Fruit fly (Drosophila melanogaster) whole organism, embryonic: ENCODE data around the gene CG2129.

Experiments
- Ada2b ChIP-seq: fragments of 200-800 bp; sonication (Bioruptor generic); IDR thresholded peaks from 2 replicates; pipeline ENCODE4 v1.3.6; 2022; ENCODE audit warnings: missing biosample characterization, missing genetic modification characterization
- CG10979 ChIP-seq: fragments of 200-800 bp; sonication (Bioruptor generic); optimal IDR thresholded peaks from 2 replicates; lab custom pipeline; 2018; ENCODE audit warnings: missing biosample characterization, mild to moderate bottlenecking, missing genetic modification characterization, moderate library complexity
- CG11456 ChIP-seq: fragments of 200-800 bp; sonication (Bioruptor generic); IDR thresholded peaks from 3 replicates; pipeline ENCODE4 v1.3.6; 2022; ENCODE audit warnings: missing biosample characterization, missing genetic modification characterization
- CG11695 ChIP-seq: fragments of 200-800 bp; sonication (Bioruptor generic); IDR thresholded peaks from 3 replicates; pipeline ENCODE4 v1.3.6; 2022; ENCODE audit warnings: missing biosample characterization, missing genetic modification characterization
- CG13424 ChIP-seq: fragments of 200-800 bp; sonication (Bioruptor generic); optimal IDR thresholded peaks from 2 replicates; lab custom pipeline; 2019; ENCODE audit warnings: missing biosample characterization, mild to moderate bottlenecking, missing genetic modification characterization, moderate library complexity
- CG14050 ChIP-seq: fragments of 200-800 bp; sonication (Bioruptor generic); IDR thresholded peaks from 3 replicates; pipeline ENCODE4 v1.3.6; 2022; ENCODE audit warnings: missing biosample characterization, missing genetic modification characterization
- CG16813 ChIP-seq: fragments of 200-800 bp; sonication (Bioruptor generic); IDR thresholded peaks from 3 replicates; pipeline ENCODE4 v1.3.6; 2022; ENCODE audit warnings: missing biosample characterization, missing genetic modification characterization; ENCODE audit not compliant: partially characterized antibody
- CG18599 ChIP-seq: fragments of 200-800 bp; sonication (Bioruptor generic); optimal IDR thresholded peaks from 3 replicates; lab custom pipeline; 2017; ENCODE audit warnings: missing biosample characterization, missing genetic modification characterization, mild to moderate bottlenecking, moderate library complexity, missing genetic modification reagents
- CG32767 ChIP-seq: fragments of 200-800 bp; sonication (Bioruptor generic); IDR thresholded peaks from 2 replicates; pipeline ENCODE4 v1.3.6; 2022; ENCODE audit warnings: missing biosample characterization, missing genetic modification characterization
- CG3407 ChIP-seq: fragments of 200-800 bp; sonication (Bioruptor generic); optimal IDR thresholded peaks from 2 replicates; lab custom pipeline; 2018; ENCODE audit warnings: missing biosample characterization, mild to moderate bottlenecking, missing genetic modification characterization
- CG34422 ChIP-seq: fragments of 200-800 bp; sonication (Bioruptor generic); IDR thresholded peaks from 3 replicates; pipeline ENCODE4 v1.3.6; 2022; ENCODE audit warnings: missing biosample characterization, missing genetic modification characterization
- CG3847 ChIP-seq: fragments of 200-800 bp; sonication (Bioruptor generic); IDR thresholded peaks from 2 replicates; pipeline ENCODE4 v1.3.6; 2022; ENCODE audit warnings: missing biosample characterization, missing genetic modification characterization
- CG43689 ChIP-seq: fragments of 200-800 bp; sonication (Bioruptor generic); IDR thresholded peaks from 2 replicates; pipeline ENCODE4 v1.3.6; 2022; ENCODE audit warnings: missing biosample characterization, missing genetic modification characterization
- CG4404 ChIP-seq: fragments of 200-800 bp; sonication (Bioruptor generic); IDR thresholded peaks from 2 replicates; pipeline ENCODE4 v1.3.6; 2022; ENCODE audit warnings: missing biosample characterization, missing genetic modification characterization
- CG4854 ChIP-seq: fragments of 200-800 bp; sonication (Bioruptor generic); optimal IDR thresholded peaks from 2 replicates; lab custom pipeline; 2016; ENCODE audit warnings: missing biosample characterization, missing genetic modification characterization, inconsistent platforms
- CG9876 ChIP-seq: fragments of 200-800 bp; sonication (Bioruptor generic); optimal IDR thresholded peaks from 2 replicates; lab custom pipeline; 2016; ENCODE audit warnings: missing biosample characterization, missing genetic modification characterization
- CHES-1-like ChIP-seq: fragments of 200-800 bp; sonication (Bioruptor generic); optimal IDR thresholded peaks from 2 replicates; lab custom pipeline; 2016; ENCODE audit warnings: missing biosample characterization, missing genetic modification characterization
- Camta ChIP-seq: fragments of 200-800 bp; sonication (Bioruptor generic); optimal IDR thresholded peaks from 2 replicates; lab custom pipeline; 2016; ENCODE audit warnings: missing biosample characterization, missing genetic modification characterization
- Chrac-16 ChIP-seq: fragments of 200-800 bp; sonication (Bioruptor generic); optimal IDR thresholded peaks from 3 replicates; lab custom pipeline; 2016; ENCODE audit warnings: missing biosample characterization, missing genetic modification characterization
- Dbx ChIP-seq: fragments of 200-800 bp; sonication (Bioruptor generic); IDR thresholded peaks from 3 replicates; pipeline ENCODE4 v1.3.6; 2022; ENCODE audit warnings: missing biosample characterization, missing genetic modification characterization
- Drgx ChIP-seq: fragments of 200-800 bp; sonication (Bioruptor generic); IDR thresholded peaks from 2 replicates; pipeline ENCODE4 v1.3.6; 2022; ENCODE audit warnings: missing biosample characterization, missing genetic modification characterization
- HHEX ChIP-seq: fragments of 200-800 bp; sonication (Bioruptor generic); optimal IDR thresholded peaks from 3 replicates; lab custom pipeline; 2017; ENCODE audit warnings: missing biosample characterization, mild to moderate bottlenecking, missing genetic modification characterization, missing genetic modification reagents
- HLH54F ChIP-seq: fragments of 200-800 bp; sonication (Bioruptor generic); optimal IDR thresholded peaks from 3 replicates; lab custom pipeline; 2016; ENCODE audit warnings: missing biosample characterization, missing genetic modification characterization
- Kr ChIP-seq: fragments of 200-800 bp; sonication (Bioruptor generic); optimal IDR thresholded peaks from 2 replicates; lab custom pipeline; 2017; ENCODE audit warnings: missing biosample characterization, mild to moderate bottlenecking, missing genetic modification characterization
- MTF-1 ChIP-seq: fragments of 200-800 bp; sonication (Bioruptor generic); optimal IDR thresholded peaks from 2 replicates; lab custom pipeline; 2018; ENCODE audit warnings: missing biosample characterization, mild to moderate bottlenecking, missing genetic modification characterization, borderline replicate concordance
- Mes4 ChIP-seq: fragments of 200-800 bp; sonication (Bioruptor generic); optimal IDR thresholded peaks from 2 replicates; lab custom pipeline; 2016; ENCODE audit warnings: missing biosample characterization, missing genetic modification characterization
- PHDP ChIP-seq: fragments of 200-800 bp; sonication (Bioruptor generic); optimal IDR thresholded peaks from 3 replicates; lab custom pipeline; 2018; ENCODE audit warnings: missing biosample characterization, mild to moderate bottlenecking, missing genetic modification characterization, moderate library complexity
- Pdp1 ChIP-seq, 2 experiments: fragments of 200-800 bp; sonication (Bioruptor generic); optimal IDR thresholded peaks; 3 replicates each; lab custom pipeline; 2016; ENCODE audit warnings: missing biosample characterization in 2 of 2, missing genetic modification characterization in 2 of 2, mild to moderate bottlenecking in 1 of 2, moderate library complexity in 1 of 2
- Poxn ChIP-seq: fragments of 200-800 bp; sonication (Bioruptor generic); IDR thresholded peaks from 2 replicates; pipeline ENCODE4 v1.3.6; 2022; ENCODE audit warnings: missing biosample characterization, missing genetic modification characterization
- Sin3A ChIP-seq: fragments of >200 bp; optimal IDR thresholded peaks from 2 replicates; lab custom pipeline; 2018
- Ssrp ChIP-seq: fragments of 200-800 bp; sonication (Bioruptor generic); optimal IDR thresholded peaks from 2 replicates; lab custom pipeline; 2018; ENCODE audit warnings: missing biosample characterization, mild to moderate bottlenecking, missing genetic modification characterization, moderate library complexity
- caup ChIP-seq: fragments of 200-800 bp; sonication (Bioruptor generic); optimal IDR thresholded peaks from 3 replicates; lab custom pipeline; 2017; ENCODE audit warnings: missing biosample characterization, mild to moderate bottlenecking, missing genetic modification characterization, moderate library complexity; ENCODE audit not compliant: severe bottlenecking
- chinmo ChIP-seq: fragments of 200-800 bp; sonication (Bioruptor generic); IDR thresholded peaks from 4 replicates; pipeline ENCODE4 v1.3.6; 2022; ENCODE audit warnings: missing biosample characterization, missing genetic modification characterization; ENCODE audit not compliant: partially characterized antibody
- ci ChIP-seq: fragments of 200-800 bp; sonication (Bioruptor generic); IDR thresholded peaks from 3 replicates; pipeline ENCODE4 v1.3.6; 2022; ENCODE audit warnings: missing biosample characterization, missing genetic modification characterization
- dmrt11E ChIP-seq: fragments of 200-800 bp; sonication (Bioruptor generic); optimal IDR thresholded peaks from 3 replicates; lab custom pipeline; 2018; ENCODE audit warnings: missing biosample characterization, mild to moderate bottlenecking, missing genetic modification characterization, moderate library complexity
- emc ChIP-seq: fragments of 200-800 bp; sonication (Bioruptor generic); optimal IDR thresholded peaks from 2 replicates; lab custom pipeline; 2016; ENCODE audit warnings: missing biosample characterization, missing genetic modification characterization
- ewg ChIP-seq: fragments of 200-800 bp; sonication (Bioruptor generic); optimal IDR thresholded peaks from 3 replicates; lab custom pipeline; 2017; ENCODE audit warnings: mild to moderate bottlenecking, missing biosample characterization, missing genetic modification reagents, missing genetic modification characterization
- gem ChIP-seq: fragments of 200-800 bp; sonication (Bioruptor generic); optimal IDR thresholded peaks from 2 replicates; lab custom pipeline; 2019; ENCODE audit warnings: missing biosample characterization, mild to moderate bottlenecking, missing genetic modification characterization, moderate library complexity
- ken ChIP-seq: fragments of 200-800 bp; sonication (Bioruptor generic); IDR thresholded peaks from 3 replicates; pipeline ENCODE4 v1.3.6; 2022; ENCODE audit warnings: missing biosample characterization, missing genetic modification characterization
- lbe ChIP-seq: fragments of 200-800 bp; sonication (Bioruptor generic); optimal IDR thresholded peaks from 2 replicates; lab custom pipeline; 2016; ENCODE audit warnings: missing biosample characterization, mild to moderate bottlenecking, missing genetic modification characterization
- mld ChIP-seq: fragments of 200-800 bp; sonication (Bioruptor generic); IDR thresholded peaks from 3 replicates; pipeline ENCODE4 v1.3.6; 2022; ENCODE audit warnings: missing biosample characterization, missing genetic modification characterization; ENCODE audit not compliant: partially characterized antibody
- nau ChIP-seq: fragments of 200-800 bp; sonication (Bioruptor generic); optimal IDR thresholded peaks from 3 replicates; lab custom pipeline; 2017; ENCODE audit warnings: missing biosample characterization, mild to moderate bottlenecking, missing genetic modification characterization, missing genetic modification reagents
- nerfin-2 ChIP-seq: fragments of 200-800 bp; sonication (Bioruptor generic); IDR thresholded peaks from 2 replicates; pipeline ENCODE4 v1.3.6; 2022; ENCODE audit warnings: missing biosample characterization, missing genetic modification characterization; ENCODE audit not compliant: partially characterized antibody
- pum ChIP-seq: fragments of 200-800 bp; sonication (Bioruptor generic); optimal IDR thresholded peaks from 2 replicates; lab custom pipeline; 2016; ENCODE audit warnings: missing biosample characterization, missing genetic modification characterization
- row ChIP-seq: fragments of 200-800 bp; sonication (Bioruptor generic); IDR thresholded peaks from 3 replicates; pipeline ENCODE4 v1.3.6; 2022; ENCODE audit warnings: missing biosample characterization, missing genetic modification characterization
- sim ChIP-seq: fragments of 200-800 bp; sonication (Bioruptor generic); IDR thresholded peaks from 2 replicates; pipeline ENCODE4 v1.3.6; 2022; ENCODE audit warnings: missing biosample characterization, missing genetic modification characterization
- sob ChIP-seq: fragments of 200-800 bp; sonication (Bioruptor generic); IDR thresholded peaks from 2 replicates; pipeline ENCODE4 v1.3.6; 2022; ENCODE audit warnings: missing biosample characterization, missing genetic modification characterization
- sug ChIP-seq: fragments of 200-800 bp; optimal IDR thresholded peaks from 2 replicates; lab custom pipeline; 2019; ENCODE audit warnings: missing biosample characterization, mild to moderate bottlenecking, missing genetic modification characterization, moderate library complexity
- unpg ChIP-seq: fragments of 200-800 bp; sonication (Bioruptor generic); optimal IDR thresholded peaks from 3 replicates; lab custom pipeline; 2018; ENCODE audit warnings: missing biosample characterization, mild to moderate bottlenecking, missing genetic modification characterization, moderate library complexity

CG2129 gene

DNA sequence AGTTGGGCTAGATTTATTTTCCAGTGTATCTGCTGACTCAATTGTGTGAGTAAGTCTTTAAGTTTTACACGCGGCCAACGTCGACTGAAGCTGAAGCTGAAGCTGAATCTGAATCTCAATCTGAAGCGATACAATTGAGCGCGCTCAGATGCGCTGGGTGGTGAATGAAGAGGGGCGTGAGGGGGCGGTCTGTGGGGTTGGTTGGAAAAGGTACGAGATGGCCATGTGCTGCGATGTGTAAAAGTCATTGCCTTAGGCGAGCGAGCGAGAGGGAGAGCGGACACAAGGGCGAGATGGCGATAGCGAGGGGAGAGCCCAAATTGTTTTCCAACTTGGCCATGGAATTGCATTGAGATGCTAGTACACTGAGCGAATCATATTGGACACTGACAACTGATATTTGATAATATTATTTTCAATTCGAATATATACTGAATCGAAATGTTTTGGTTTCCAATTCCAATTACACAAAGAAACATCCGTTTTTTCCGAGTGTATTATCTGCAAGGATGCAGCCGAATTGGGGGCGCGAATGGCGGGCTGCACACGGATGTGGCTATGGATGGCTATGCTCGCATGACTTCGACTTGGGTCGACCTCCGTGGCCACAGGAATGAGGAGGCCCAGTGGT lies 51.1 kb downstream of the CG2129 start (continued):
- TF ChIP-seq CG32767 (GFP tag; lab: Robert Waterston, UW), result peak; percentile 48; the same call in 1 of the 2 replicates
- peak; percentile 53; the same call in 1 of the 2 replicates for TF ChIP-seq CG43689
- peak; percentile 43 for TF ChIP-seq row
- peak; percentile 77 for TF ChIP-seq ci (GFP tag; lab: Robert Waterston, UW)
- peak; percentile 32 for TF ChIP-seq lbe
- no peak for TF ChIP-seq CG3847 (GFP tag; lab: Robert Waterston, UW)
- TF ChIP-seq CG4404 (GFP tag; lab: Robert Waterston, UW), result no peak
- TF ChIP-seq dmrt11E (tag; lab: Kevin White, UChicago), result peak; percentile 43
- TF ChIP-seq sug (tag; lab: Kevin White, UChicago), result no peak
- no peak for TF ChIP-seq nerfin-2
- TF ChIP-seq caup (GFP tag; lab: Kevin White, UChicago), result no peak
- TF ChIP-seq chinmo, result peak; percentile 95
- no peak for TF ChIP-seq Mes4 (GFP tag; lab: Kevin White, UChicago)
- TF ChIP-seq HLH54F (GFP tag; lab: Kevin White, UChicago), result peak; percentile 15
- peak; percentile 19; the same call in 1 of the 3 replicates for TF ChIP-seq CG34422 (GFP tag; lab: Robert Waterston, UW)
- TF ChIP-seq emc (GFP tag; lab: Kevin White, UChicago), result no peak
- TF ChIP-seq Ada2b (GFP tag; lab: Robert Waterston, UW), result peak; percentile 61
- TF ChIP-seq ewg, result peak; percentile 23
- peak; percentile 65; the same call in 1 of the 3 replicates for TF ChIP-seq ken (GFP tag; lab: Robert Waterston, UW)
- TF ChIP-seq Drgx (GFP tag; lab: Robert Waterston, UW), result peak; percentile 79
- peak; percentile 45 for TF ChIP-seq CG13424
- TF ChIP-seq Chrac-16 (GFP tag; lab: Kevin White, UChicago), result no peak
- TF ChIP-seq Ssrp (tag; lab: Kevin White, UChicago), result peak; percentile 50
- TF ChIP-seq CHES-1-like (GFP tag; lab: Kevin White, UChicago), result no peak
- TF ChIP-seq HHEX, result no peak
- peak; percentile 62; the same call in 1 of the 3 replicates for TF ChIP-seq CG11695
- TF ChIP-seq CG9876 (GFP tag; lab: Kevin White, UChicago), result no peak
- no peak for TF ChIP-seq CG4854
- no peak for TF ChIP-seq CG18599
- peak; percentile 20 for TF ChIP-seq CG3407 (GFP tag; lab: Kevin White, UChicago)
- peak; percentile 35; the same call in 1 of the 2 replicates for TF ChIP-seq sim (GFP tag; lab: Robert Waterston, UW)
- TF ChIP-seq CG11456 (GFP tag; lab: Robert Waterston, UW), result 0 out of 3 replicates have a peak, but pooled peaks have one; percentile 51
- peak; percentile 30 for TF ChIP-seq PHDP (tag; lab: Kevin White, UChicago)
- TF ChIP-seq MTF-1, result no peak
- TF ChIP-seq Poxn, result no peak
- TF ChIP-seq Pdp1 (GFP tag; optimal IDR thresholded peaks at IDR 0.05; lab: Kevin White, UChicago), result peak; percentile 25 to 38
- no peak for TF ChIP-seq CG16813 (GFP tag; lab: Robert Waterston, UW)
- TF ChIP-seq CG10979 (tag; lab: Kevin White, UChicago), result peak; percentile 47
- TF ChIP-seq Sin3A (lab: Kevin White, UChicago), result no peak
- TF ChIP-seq Kr (GFP tag; lab: Kevin White, UChicago), result no peak
- TF ChIP-seq sob (GFP tag; lab: Robert Waterston, UW), result 0 out of 2 replicates have a peak, but pooled peaks have one; percentile 35
- no peak for TF ChIP-seq Dbx (GFP tag; lab: Robert Waterston, UW)
- peak; percentile 12 for TF ChIP-seq Camta (GFP tag; lab: Kevin White, UChicago)
- TF ChIP-seq nau (GFP tag; lab: Kevin White, UChicago), result peak; percentile 11
- TF ChIP-seq gem (tag; lab: Kevin White, UChicago), result peak; percentile 56
- TF ChIP-seq unpg (GFP tag; lab: Kevin White, UChicago), result peak; percentile 49
- peak; percentile 50; the same call in 2 of the 3 replicates for TF ChIP-seq CG14050 (GFP tag; lab: Robert Waterston, UW)
- no peak for TF ChIP-seq mld (GFP tag; lab: Robert Waterston, UW)
- TF ChIP-seq pum, result no peak
